Fruit fly (Drosophila melanogaster): ENCODE results near the gene RnrL.

The RnrL gene

dm6 chr2L:10373605-10374269 is 46.0 kb upstream of the RnrL start, which contains the start of gene rho-5 (continued):
- TF ChIP-seq oc (tag; optimal IDR thresholded peaks at IDR 0.05) (no peak), Sry-β (GFP tag; optimal IDR thresholded peaks at IDR 0.05) (no peak), CG18764 (GFP tag; optimal IDR thresholded peaks at IDR 0.05) (no peak), CG11723 (GFP tag; optimal IDR thresholded peaks at IDR 0.05) (no peak), CG17802 (tag; optimal IDR thresholded peaks at IDR 0.05) (no peak), Usf (GFP tag; optimal IDR thresholded peaks at IDR 0.05) (no peak), CG2129 (GFP tag; IDR thresholded peaks at IDR 0.05; ENCODE audit: partially characterized antibody) (no peak), CG6272 (GFP tag; IDR thresholded peaks at IDR 0.05) (no peak), Aef1 (GFP tag; IDR thresholded peaks at IDR 0.05) (no peak), gro (GFP tag; optimal IDR thresholded peaks at IDR 0.05) (peak; percentile 6), al (GFP tag; IDR thresholded peaks at IDR 0.05) (no peak), CG9215 (GFP tag; IDR thresholded peaks at IDR 0.05) (no peak), CG4707 (GFP tag; optimal IDR thresholded peaks at IDR 0.05) (no peak), Dad (GFP tag; optimal IDR thresholded peaks at IDR 0.05) (no peak), CG15601 (tag; optimal IDR thresholded peaks at IDR 0.05) (no peak), crc (GFP tag; optimal IDR thresholded peaks at IDR 0.05) (no peak), CG6791 (GFP tag; IDR thresholded peaks at IDR 0.05; ENCODE audit: partially characterized antibody) (no peak), CG3726 (GFP tag; IDR thresholded peaks at IDR 0.05) (no peak), CG34422 (GFP tag; IDR thresholded peaks at IDR 0.05) (no peak), lilli (GFP tag; optimal IDR thresholded peaks at IDR 0.05) (peak; percentile 15), Doc2 (GFP tag; IDR thresholded peaks at IDR 0.05) (no peak), Scr (GFP tag; IDR thresholded peaks at IDR 0.05; ENCODE audit: partially characterized antibody) (no peak), CG2120 (GFP tag; optimal IDR thresholded peaks at IDR 0.05) (peak; percentile 50), Hand (GFP tag; optimal IDR thresholded peaks at IDR 0.05) (no peak), tll (GFP tag; optimal IDR thresholded peaks at IDR 0.05) (no peak)

dm6 chr2L:10372297-10372696 is 44.6 kb upstream of the RnrL start:
- TF ChIP-seq NC2β (GFP tag; optimal IDR thresholded peaks at IDR 0.05) (no peak), vvl (GFP tag; IDR thresholded peaks at IDR 0.05) (no peak), CG16863 (GFP tag; optimal IDR thresholded peaks at IDR 0.05) (no peak), CG11560 (tag; IDR thresholded peaks at IDR 0.05) (0 out of 3 replicates have a peak, but pooled peaks have one; percentile 35), peb (GFP tag; IDR thresholded peaks at IDR 0.05) (no peak), unc-4 (GFP tag; IDR thresholded peaks at IDR 0.05; ENCODE audit: partially characterized antibody) (no peak), CG12299 (tag; optimal IDR thresholded peaks at IDR 0.05) (no peak), hbn (GFP tag; IDR thresholded peaks at IDR 0.05; ENCODE audit: partially characterized antibody) (no peak), Doc3 (GFP tag; IDR thresholded peaks at IDR 0.05; ENCODE audit: partially characterized antibody) (0 out of 3 replicates have a peak, but pooled peaks have one; percentile 32), CG1603 (tag; optimal IDR thresholded peaks at IDR 0.05) (peak; percentile 67), CG4360 (GFP tag; IDR thresholded peaks at IDR 0.05) (no peak), Atf-2 (GFP tag; optimal IDR thresholded peaks at IDR 0.05) (no peak), CG7357 (GFP tag; IDR thresholded peaks at IDR 0.05) (no peak), Adf1 (GFP tag; IDR thresholded peaks at IDR 0.05) (no peak), CG11723 (GFP tag; optimal IDR thresholded peaks at IDR 0.05) (peak; percentile 18), pfk (GFP tag; optimal IDR thresholded peaks at IDR 0.05) (peak; percentile 86), wek (GFP tag; optimal IDR thresholded peaks at IDR 0.05) (no peak), nerfin-2 (GFP tag; IDR thresholded peaks at IDR 0.05; ENCODE audit: partially characterized antibody) (no peak), da (GFP tag; optimal IDR thresholded peaks at IDR 0.05) (peak; percentile 13), dysf (GFP tag; IDR thresholded peaks at IDR 0.05) (0 out of 3 replicates have a peak, but pooled peaks have one; percentile 28), Ets97D (GFP tag; optimal IDR thresholded peaks at IDR 0.05) (peak; percentile 11), Rfx (GFP tag; IDR thresholded peaks at IDR 0.05) (no peak), ase (GFP tag; IDR thresholded peaks at IDR 0.05) (0 out of 3 replicates have a peak, but pooled peaks have one; percentile 11), mam (GFP tag; optimal IDR thresholded peaks at IDR 0.05) (no peak), tgo (GFP tag; IDR thresholded peaks at IDR 0.05) (no peak), CG9876 (GFP tag; optimal IDR thresholded peaks at IDR 0.05) (no peak), al (GFP tag; IDR thresholded peaks at IDR 0.05) (no peak), zfh1 (GFP tag; IDR thresholded peaks at IDR 0.05) (no peak)

All from whole organism, embryonic.